Worm (Caenorhabditis elegans) whole organism, young adult: Measurements from ENCODE around the gene tbc-2.

ENCODE experiments used
- D2030.7 ChIP-seq: fragments of 200-800 bp; sonication (Bioruptor generic); IDR thresholded peaks from 2 replicates; pipeline ENCODE4 v1.3.6; 2022; ENCODE audit warnings: missing genetic modification reagents, missing genetic modification characterization, missing compliant biosample characterization
- F10E7.11 ChIP-seq: sonication (generic microtip); optimal IDR thresholded peaks from 2 replicates; lab custom pipeline; 2017; ENCODE audit warnings: mild to moderate bottlenecking, missing genetic modification characterization, moderate library complexity, missing compliant biosample characterization
- F23B12.7 ChIP-seq: sonication (generic microtip); optimal IDR thresholded peaks from 2 replicates; lab custom pipeline; 2017; ENCODE audit warnings: missing genetic modification characterization, mild to moderate bottlenecking, missing compliant biosample characterization, antibody characterized with exemption, moderate library complexity; ENCODE audit not compliant: insufficient read depth
- F37B4.10 ChIP-seq: fragments of 200-800 bp; sonication (Bioruptor generic); IDR thresholded peaks from 2 replicates; pipeline ENCODE4 v1.3.6; 2022; ENCODE audit warnings: missing genetic modification characterization, missing compliant biosample characterization
- F57C9.4 ChIP-seq: sonication (generic microtip); optimal IDR thresholded peaks from 2 replicates; lab custom pipeline; 2017; ENCODE audit warnings: mild to moderate bottlenecking, missing genetic modification characterization, missing compliant biosample characterization
- K12H6.12 ChIP-seq: fragments of 200-800 bp; sonication (Bioruptor generic); optimal IDR thresholded peaks from 2 replicates; lab custom pipeline; 2018; ENCODE audit warnings: mild to moderate bottlenecking, missing genetic modification characterization, missing compliant biosample characterization
- T07F8.4 ChIP-seq: sonication (generic microtip); optimal IDR thresholded peaks from 2 replicates; lab custom pipeline; 2016; ENCODE audit warnings: mild to moderate bottlenecking, missing genetic modification characterization, moderate library complexity, missing compliant biosample characterization
- aptf-2 ChIP-seq: fragments of 200-800 bp; sonication (Bioruptor generic); conservative IDR thresholded peaks from 2 replicates; pipeline ENCODE4 v1.3.6; 2022; ENCODE audit warnings: missing genetic modification reagents, missing genetic modification characterization, missing compliant biosample characterization
- atf-7 ChIP-seq: sonication (generic microtip); optimal IDR thresholded peaks from 2 replicates; lab custom pipeline; 2017; ENCODE audit warnings: mild to moderate bottlenecking, missing genetic modification characterization, missing compliant biosample characterization
- attf-5 ChIP-seq: fragments of 200-800 bp; sonication (Bioruptor generic); optimal IDR thresholded peaks from 2 replicates; lab custom pipeline; 2018; ENCODE audit warnings: mild to moderate bottlenecking, missing genetic modification characterization, missing compliant biosample characterization
- bed-1 ChIP-seq: fragments of 200-800 bp; sonication (Bioruptor generic); IDR thresholded peaks from 2 replicates; pipeline ENCODE4 v1.3.6; 2022; ENCODE audit warnings: missing genetic modification reagents, missing genetic modification characterization, missing compliant biosample characterization
- bed-2 ChIP-seq: fragments of 200-800 bp; sonication (Bioruptor generic); IDR thresholded peaks from 2 replicates; pipeline ENCODE4 v1.3.6; 2022; ENCODE audit warnings: missing genetic modification reagents, missing genetic modification characterization, missing compliant biosample characterization
- ceh-27 ChIP-seq: fragments of 200-800 bp; sonication (Bioruptor generic); optimal IDR thresholded peaks from 2 replicates; lab custom pipeline; 2018; ENCODE audit warnings: mild to moderate bottlenecking, missing genetic modification characterization, moderate library complexity, missing compliant biosample characterization
- ceh-40 ChIP-seq: fragments of 200-800 bp; sonication (Bioruptor generic); IDR thresholded peaks from 2 replicates; pipeline ENCODE4 v1.3.6; 2022; ENCODE audit warnings: missing genetic modification characterization, missing compliant biosample characterization
- ceh-79 ChIP-seq: sonication (generic microtip); optimal IDR thresholded peaks from 2 replicates; lab custom pipeline; 2017; ENCODE audit warnings: mild to moderate bottlenecking, missing genetic modification characterization, missing compliant biosample characterization
- egl-18 ChIP-seq: fragments of 200-800 bp; sonication (Bioruptor generic); IDR thresholded peaks from 2 replicates; pipeline ENCODE4 v1.3.6; 2022; ENCODE audit warnings: missing genetic modification reagents, missing genetic modification characterization, missing compliant biosample characterization
- egrh-3 ChIP-seq: fragments of 200-800 bp; sonication (Bioruptor generic); IDR thresholded peaks from 2 replicates; pipeline ENCODE4 v1.3.6; 2022; ENCODE audit warnings: missing genetic modification reagents, missing genetic modification characterization, missing compliant biosample characterization
- him-1 ChIP-seq: sonication (generic microtip); optimal IDR thresholded peaks from 2 replicates; lab custom pipeline; 2016; ENCODE audit warnings: missing genotype, missing genetic modification reagents, missing genetic modification characterization, missing compliant biosample characterization
- hsf-1 ChIP-seq: fragments of 200-800 bp; sonication (Bioruptor generic); IDR thresholded peaks from 2 replicates; pipeline ENCODE4 v1.3.6; 2022; ENCODE audit warnings: missing genetic modification reagents, missing genetic modification characterization, missing compliant biosample characterization
- let-526 ChIP-seq: fragments of 200-800 bp; sonication (Bioruptor generic); IDR thresholded peaks from 2 replicates; pipeline ENCODE4 v1.3.6; 2022; ENCODE audit warnings: missing genetic modification reagents, missing genetic modification characterization, missing compliant biosample characterization
- lin-35 ChIP-seq, 3 experiments: fragments of 150-350 bp in 2 of 3; sonication (generic microtip) in 1 of 3; optimal IDR thresholded peaks; 2 replicates each; lab custom pipeline; 2014 to 2018; ENCODE audit warnings: missing biosample characterization in 3 of 3, missing genetic modification characterization in 3 of 3, missing genetic modification reagents in 3 of 3
- lin-40 ChIP-seq: sonication (generic microtip); optimal IDR thresholded peaks from 2 replicates; lab custom pipeline; 2016; ENCODE audit warnings: missing genetic modification characterization, mild to moderate bottlenecking, missing compliant biosample characterization, missing genotype, missing genetic modification reagents
- madf-6 ChIP-seq: fragments of 200-800 bp; sonication (Bioruptor generic); IDR thresholded peaks from 2 replicates; pipeline ENCODE4 v1.3.6; 2022; ENCODE audit warnings: missing genetic modification reagents, missing genetic modification characterization, missing compliant biosample characterization
- mcd-1 ChIP-seq: fragments of 200-800 bp; sonication (Bioruptor generic); IDR thresholded peaks from 2 replicates; pipeline ENCODE4 v1.3.6; 2022; ENCODE audit warnings: missing genetic modification reagents, missing genetic modification characterization, missing compliant biosample characterization
- nhr-27 ChIP-seq: fragments of 200-800 bp; sonication (Bioruptor generic); optimal IDR thresholded peaks from 2 replicates; lab custom pipeline; 2018; ENCODE audit warnings: mild to moderate bottlenecking, missing genetic modification characterization, moderate library complexity, missing compliant biosample characterization
- pbrm-1 ChIP-seq: fragments of 200-800 bp; sonication (Bioruptor generic); IDR thresholded peaks from 2 replicates; pipeline ENCODE4 v1.3.6; 2022; ENCODE audit warnings: missing genetic modification reagents, missing genetic modification characterization, missing compliant biosample characterization
- sptf-2 ChIP-seq: fragments of 200-800 bp; sonication (Bioruptor generic); optimal IDR thresholded peaks from 2 replicates; lab custom pipeline; 2018; ENCODE audit warnings: mild to moderate bottlenecking, missing genetic modification characterization, missing compliant biosample characterization
- zfh-2 ChIP-seq: fragments of 200-800 bp; sonication (Bioruptor generic); conservative IDR thresholded peaks from 2 replicates; pipeline ENCODE4 v1.3.6; 2022; ENCODE audit warnings: missing genetic modification reagents, missing genetic modification characterization, missing compliant biosample characterization
- ztf-25 ChIP-seq: fragments of 200-800 bp; sonication (Bioruptor generic); IDR thresholded peaks from 2 replicates; pipeline ENCODE4 v1.3.6; 2022; ENCODE audit warnings: missing genetic modification reagents, missing genetic modification characterization, missing compliant biosample characterization
- ztf-26 ChIP-seq: sonication (generic microtip); optimal IDR thresholded peaks from 2 replicates; lab custom pipeline; 2017; ENCODE audit warnings: missing genetic modification characterization, missing compliant biosample characterization
- ztf-6 ChIP-seq: fragments of 200-800 bp; sonication (Bioruptor generic); IDR thresholded peaks from 2 replicates; pipeline ENCODE4 v1.3.6; 2022; ENCODE audit warnings: missing genetic modification reagents, missing genetic modification characterization, missing compliant biosample characterization

The tbc-2 gene

ce11 chrII:5794195-5794594 lies 33.0 kb downstream of the tbc-2 start, which contains the start of gene acdh-8:
acdh-8 (plus strand) TSS chrII:5794495.
- no peak for TF ChIP-seq bed-1 (GFP tag; lab: Robert Waterston, UW)
- TF ChIP-seq K12H6.12: no peak
- no peak for TF ChIP-seq ztf-6 (GFP tag; lab: Robert Waterston, UW)
- TF ChIP-seq F10E7.11 (tag; lab: Kevin White, UChicago): no peak
- TF ChIP-seq atf-7 (tag; lab: Kevin White, UChicago): no peak
- TF ChIP-seq ceh-27: no peak
- TF ChIP-seq nhr-27 (tag; lab: Kevin White, UChicago): no peak
- no peak for TF ChIP-seq attf-5
- TF ChIP-seq pbrm-1 (GFP tag; lab: Robert Waterston, UW): no peak
- no peak for TF ChIP-seq egl-18 (GFP tag; lab: Robert Waterston, UW)
- TF ChIP-seq T07F8.4: no peak
- TF ChIP-seq lin-35 (GFP tag; optimal IDR thresholded peaks at IDR 0.05; lab: Kevin White, UChicago): no peak
- TF ChIP-seq let-526: no peak
- TF ChIP-seq ceh-40 (GFP tag; lab: Robert Waterston, UW): no peak
- no peak for TF ChIP-seq hsf-1 (GFP tag; lab: Robert Waterston, UW)
- TF ChIP-seq F37B4.10 (GFP tag; lab: Robert Waterston, UW): no peak
- TF ChIP-seq madf-6 (GFP tag; lab: Robert Waterston, UW): no peak
- no peak for TF ChIP-seq F23B12.7 (tag; lab: Kevin White, UChicago)
- TF ChIP-seq him-1 (tag; lab: Kevin White, UChicago): no peak

- TF ChIP-seq egrh-3 (GFP tag; lab: Robert Waterston, UW) (no peak), aptf-2 (GFP tag; lab: Robert Waterston, UW) (no peak), F23B12.7 (tag; lab: Kevin White, UChicago) (no peak), F57C9.4 (tag; lab: Kevin White, UChicago) (no peak), bed-2 (GFP tag; lab: Robert Waterston, UW) (no peak), ztf-25 (GFP tag; lab: Robert Waterston, UW) (no peak), ceh-79 (no peak)
- TF ChIP-seq, all 124 proteins: peak for 0
Measured at ce11 chrII:5792490-5792889, 34.8 kb downstream of the tbc-2 start, which contains the start of gene K05F1.14. K05F1.14 (minus strand) TSS chrII:5792590.

ce11 chrII:5790313-5790773 lies 36.9 kb downstream of the tbc-2 start, which contains the start of gene lect-2:
lect-2 (plus strand) TSS chrII:5790723.
- no peak for TF ChIP-seq zfh-2 (GFP tag; lab: Robert Waterston, UW)

- TF ChIP-seq let-526: no peak
- TF ChIP-seq D2030.7: no peak
- TF ChIP-seq sptf-2 (GFP tag; lab: Kevin White, UChicago): no peak
- TF ChIP-seq lin-40 (tag; lab: Kevin White, UChicago): no peak
- no peak for TF ChIP-seq mcd-1 (GFP tag; lab: Robert Waterston, UW)
Measured at ce11 chrII:5788815-5789214, 38.4 kb downstream of the tbc-2 start, which contains the start of gene K05F1.13. K05F1.13 (plus strand) TSS chrII:5789115.

- TF ChIP-seq ztf-26: no peak
Measured at ce11 chrII:5785504-5785903, 41.7 kb downstream of the tbc-2 start.
